Fruit fly (Drosophila melanogaster) whole organism, wandering third instar larva: ENCODE measurements around the gene Ccdc114.

Experiments used
- brk ChIP-seq: fragments of 200-800 bp; sonication (Bioruptor generic); optimal IDR thresholded peaks from 2 replicates; lab custom pipeline; 2016; ENCODE audit warnings: missing biosample characterization, mild to moderate bottlenecking, missing genetic modification characterization
- tai ChIP-seq: sonication (Bioruptor generic); optimal IDR thresholded peaks from 2 replicates; lab custom pipeline; 2016; ENCODE audit warnings: missing biosample characterization, missing genetic modification characterization

dm6 chr3R:16649282-16649681 is 24.8 kb upstream of the Ccdc114 start:
- TF ChIP-seq brk (GFP tag; lab: Kevin White, UChicago) (no peak), tai (GFP tag; lab: Kevin White, UChicago) (no peak)
